Worm (Caenorhabditis elegans): ENCODE measurements around the gene bath-30.

DNA sequence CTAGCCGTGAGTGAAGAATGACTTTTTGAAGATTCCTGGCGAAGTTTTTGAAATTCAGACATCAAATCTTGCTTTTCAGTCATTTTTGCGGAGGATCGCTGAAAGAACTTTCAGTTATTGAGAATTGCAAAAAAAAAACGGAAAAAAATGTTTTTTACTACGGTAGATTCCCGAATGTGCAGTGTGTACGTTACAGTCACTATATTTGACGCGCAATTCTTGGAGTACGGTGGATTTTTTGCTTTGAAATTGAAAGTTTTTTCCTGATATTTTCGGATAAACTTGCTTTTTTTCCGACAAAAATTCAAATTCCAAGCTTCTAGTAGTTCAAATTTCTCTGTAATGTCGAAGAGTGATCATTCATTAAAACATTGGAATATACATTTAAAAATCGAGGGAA, 4.2 kb downstream of the bath-30 start, which contains the start of gene F14D2.11:
- no peak for TF ChIP-seq nhr-25 (tag; optimal IDR thresholded peaks at IDR 0.05)
- TF ChIP-seq aly-2 (tag; optimal IDR thresholded peaks at IDR 0.05), result no peak
- TF ChIP-seq elt-1 (tag; optimal IDR thresholded peaks at IDR 0.05), result no peak
- TF ChIP-seq ztf-11 (tag; optimal IDR thresholded peaks at IDR 0.05), result no peak
- TF ChIP-seq unc-62 (GFP tag; optimal IDR thresholded peaks at IDR 0.05), result no peak
- TF ChIP-seq nhr-12 (tag; optimal IDR thresholded peaks at IDR 0.05), result no peak
- TF ChIP-seq nhr-237 (tag; optimal IDR thresholded peaks at IDR 0.05), result no peak
- no peak for TF ChIP-seq snpc-4 (tag; optimal IDR thresholded peaks at IDR 0.05)

Data from whole organism, L2 larva.